Fruit fly (Drosophila melanogaster): ENCODE results near the gene Arf1.

The Arf1 gene

dm6 chr3L:22871845-22872361 lies at the start of gene Arf1, which contains the start of gene CG11109 (continued):
- TF ChIP-seq lmd (GFP tag; IDR thresholded peaks at IDR 0.05) (no peak), BEAF-32 (GFP tag; optimal IDR thresholded peaks at IDR 0.05) (peak; percentile 76), Dref (GFP tag; IDR thresholded peaks at IDR 0.05) (peak; percentile 87), CG4617 (GFP tag; optimal IDR thresholded peaks at IDR 0.05; ENCODE audit: borderline replicate concordance) (peak; percentile 58), CG1529 (GFP tag; optimal IDR thresholded peaks at IDR 0.05) (no peak), ato (GFP tag; IDR thresholded peaks at IDR 0.05; ENCODE audit: partially characterized antibody) (peak; percentile 84), Lpt (GFP tag; optimal IDR thresholded peaks at IDR 0.05) (no peak), lilli (GFP tag; optimal IDR thresholded peaks at IDR 0.05) (no peak), CG4820 (GFP tag; optimal IDR thresholded peaks at IDR 0.05) (no peak), en (GFP tag; optimal IDR thresholded peaks at IDR 0.05) (no peak), CG1832 (GFP tag; optimal IDR thresholded peaks at IDR 0.05) (peak; percentile 67), CG6854 (GFP tag; optimal IDR thresholded peaks at IDR 0.05) (no peak), CG34376 (GFP tag; optimal IDR thresholded peaks at IDR 0.05) (peak; percentile 7), CG4328 (GFP tag; optimal IDR thresholded peaks at IDR 0.05) (no peak), CG12659 (GFP tag; optimal IDR thresholded peaks at IDR 0.05) (peak; percentile 63), chif (GFP tag; optimal IDR thresholded peaks at IDR 0.05) (no peak), CG3407 (GFP tag; optimal IDR thresholded peaks at IDR 0.05) (no peak), CG6765 (GFP tag; optimal IDR thresholded peaks at IDR 0.05) (no peak), mld (GFP tag; IDR thresholded peaks at IDR 0.05; ENCODE audit: partially characterized antibody) (peak; percentile 67; the same call in 2 of the 3 replicates), dan (GFP tag; IDR thresholded peaks at IDR 0.05) (no peak), CG15514 (GFP tag; optimal IDR thresholded peaks at IDR 0.05) (peak; percentile 90), oc (tag; optimal IDR thresholded peaks at IDR 0.05) (no peak), Hr78 (GFP tag; optimal IDR thresholded peaks at IDR 0.05) (no peak), H2.0 (GFP tag; IDR thresholded peaks at IDR 0.05) (0 out of 2 replicates have a peak, but pooled peaks have one; percentile 18), YL-1 (GFP tag; optimal IDR thresholded peaks at IDR 0.05) (peak; percentile 94), klu (GFP tag; IDR thresholded peaks at IDR 0.05) (no peak), ac (GFP tag; optimal IDR thresholded peaks at IDR 0.05) (no peak), CG2875 (GFP tag; optimal IDR thresholded peaks at IDR 0.05) (no peak), CG11695 (GFP tag; IDR thresholded peaks at IDR 0.05) (peak; percentile 25; the same call in 1 of the 3 replicates), CG11560 (tag; IDR thresholded peaks at IDR 0.05) (peak; percentile 92), Rfx (GFP tag; IDR thresholded peaks at IDR 0.05) (peak; percentile 56), Xbp1 (GFP tag; optimal IDR thresholded peaks at IDR 0.05) (peak; percentile 50), CG18011 (GFP tag; optimal IDR thresholded peaks at IDR 0.05) (no peak), Bdp1 (GFP tag; optimal IDR thresholded peaks at IDR 0.05) (no peak), CG10267 (tag; optimal IDR thresholded peaks at IDR 0.05) (peak; percentile 6), scrt (GFP tag; optimal IDR thresholded peaks at IDR 0.05) (no peak), CG6791 (GFP tag; IDR thresholded peaks at IDR 0.05; ENCODE audit: partially characterized antibody) (peak; percentile 89), tna (GFP tag; IDR thresholded peaks at IDR 0.05; ENCODE audit: partially characterized antibody) (peak; percentile 44), NC2α (GFP tag; optimal IDR thresholded peaks at IDR 0.05) (no peak), sug (tag; optimal IDR thresholded peaks at IDR 0.05) (peak; percentile 18), mirr (GFP tag; optimal IDR thresholded peaks at IDR 0.05) (peak; percentile 33), stc (GFP tag; IDR thresholded peaks at IDR 0.05) (no peak), BtbVII (GFP tag; optimal IDR thresholded peaks at IDR 0.05) (no peak), CG9797 (GFP tag; optimal IDR thresholded peaks at IDR 0.05) (peak; percentile 2), Sin3A (optimal IDR thresholded peaks at IDR 0.05) (peak; percentile 27), caup (GFP tag; optimal IDR thresholded peaks at IDR 0.05; ENCODE audit: severe bottlenecking) (no peak), aop (GFP tag; IDR thresholded peaks at IDR 0.05) (0 out of 2 replicates have a peak, but pooled peaks have one; percentile 37), Opbp (GFP tag; IDR thresholded peaks at IDR 0.05; ENCODE audit: partially characterized antibody) (peak; percentile 82), Rx (GFP tag; IDR thresholded peaks at IDR 0.05) (no peak)

All from whole organism, embryonic.